Worm (Caenorhabditis elegans) whole organism, early embryonic: ENCODE measurements around the gene Y39A3A.2.

Source experiments
- B0310.2 ChIP-seq: sonication (generic microtip); optimal IDR thresholded peaks from 2 replicates; lab custom pipeline; 2016; ENCODE audit warnings: mild to moderate bottlenecking, missing genetic modification characterization, missing compliant biosample characterization
- F13C5.2 ChIP-seq: sonication (generic microtip); optimal IDR thresholded peaks from 2 replicates; lab custom pipeline; 2017; ENCODE audit warnings: mild to moderate bottlenecking, missing genetic modification characterization, inconsistent platforms, missing compliant biosample characterization
- aly-1 ChIP-seq: sonication (generic microtip); optimal IDR thresholded peaks from 2 replicates; lab custom pipeline; 2016; ENCODE audit warnings: missing genetic modification characterization, missing compliant biosample characterization
- ama-1 ChIP-seq: fragments of 150-350 bp; optimal IDR thresholded peaks from 2 replicates; lab custom pipeline; 2014
- ceh-13 ChIP-seq: fragments of 200-800 bp; sonication (Bioruptor generic); optimal IDR thresholded peaks from 2 replicates; lab custom pipeline; 2018; ENCODE audit warnings: mild to moderate bottlenecking, missing genetic modification characterization, missing compliant biosample characterization
- ceh-36 ChIP-seq: sonication (generic microtip); optimal IDR thresholded peaks from 2 replicates; lab custom pipeline; 2016; ENCODE audit warnings: missing genetic modification characterization, inconsistent platforms, missing compliant biosample characterization
- ets-7 ChIP-seq: sonication (generic microtip); optimal IDR thresholded peaks from 2 replicates; lab custom pipeline; 2016; ENCODE audit warnings: missing genotype, missing genetic modification characterization, missing compliant biosample characterization
- flt-1 ChIP-seq: fragments of 200-800 bp; sonication (Bioruptor generic); IDR thresholded peaks from 2 replicates; pipeline ENCODE4 v1.3.6; 2022; ENCODE audit warnings: missing genetic modification characterization, missing compliant biosample characterization
- hmbx-1 ChIP-seq: sonication (generic microtip); optimal IDR thresholded peaks from 2 replicates; lab custom pipeline; 2016; ENCODE audit warnings: mild to moderate bottlenecking, missing genetic modification characterization, missing compliant biosample characterization
- hmg-4 ChIP-seq: fragments of 200-800 bp; sonication (Bioruptor generic); optimal IDR thresholded peaks from 2 replicates; lab custom pipeline; 2018; ENCODE audit warnings: mild to moderate bottlenecking, missing genetic modification characterization, missing compliant biosample characterization
- hnd-1 ChIP-seq: sonication (generic microtip); optimal IDR thresholded peaks from 2 replicates; lab custom pipeline; 2016; ENCODE audit warnings: missing genetic modification characterization, missing compliant biosample characterization
- pes-1 ChIP-seq: fragments of 200-800 bp; sonication (Bioruptor generic); IDR thresholded peaks from 2 replicates; pipeline ENCODE4 v1.3.6; 2022; ENCODE audit warnings: missing genetic modification reagents, missing genetic modification characterization, missing compliant biosample characterization
- scrt-1 ChIP-seq: fragments of 200-800 bp; sonication (Bioruptor generic); IDR thresholded peaks from 2 replicates; pipeline ENCODE4 v1.3.6; 2022; ENCODE audit warnings: missing genetic modification characterization, missing compliant biosample characterization
- sea-1 ChIP-seq: fragments of 200-800 bp; sonication (Bioruptor generic); conservative IDR thresholded peaks from 2 replicates; pipeline ENCODE4 v1.3.6; 2022; ENCODE audit warnings: missing genetic modification characterization, missing compliant biosample characterization
- tbx-11 ChIP-seq: fragments of 200-800 bp; sonication (Bioruptor generic); IDR thresholded peaks from 2 replicates; pipeline ENCODE4 v1.3.6; 2022; ENCODE audit warnings: missing genetic modification characterization, missing compliant biosample characterization
- tbx-37 ChIP-seq: fragments of 200-800 bp; sonication (Bioruptor generic); conservative IDR thresholded peaks from 2 replicates; pipeline ENCODE4 v1.3.6; 2022; ENCODE audit warnings: missing genetic modification reagents, missing genetic modification characterization, missing compliant biosample characterization
- tra-4 ChIP-seq: sonication (generic microtip); optimal IDR thresholded peaks from 2 replicates; lab custom pipeline; 2017; ENCODE audit warnings: missing genetic modification characterization, missing compliant biosample characterization

Gene Y39A3A.2

DNA sequence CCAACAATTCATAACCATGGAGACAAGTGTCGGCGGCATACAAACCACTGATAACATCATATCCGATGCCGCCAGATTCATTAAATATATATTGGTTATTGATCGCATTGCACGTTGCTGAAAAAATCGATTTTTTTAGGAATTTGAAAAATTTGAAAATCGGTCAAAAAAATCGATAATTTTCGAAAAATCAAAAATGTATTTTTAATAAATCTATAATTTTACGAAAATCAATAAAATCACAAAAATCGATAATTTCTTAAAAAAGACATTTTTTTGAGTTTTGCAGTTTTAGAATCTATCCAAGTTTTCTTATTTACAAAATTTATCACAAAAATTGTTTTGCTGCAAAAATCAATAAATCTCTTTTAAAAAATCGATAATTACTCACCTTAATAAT lies 42.0 kb downstream of the Y39A3A.2 start:
- no peak for TF ChIP-seq tra-4 (tag; lab: Kevin White, UChicago)
- no peak for TF ChIP-seq B0310.2
- no peak for TF ChIP-seq F13C5.2 (tag; lab: Kevin White, UChicago)
- TF ChIP-seq ama-1 (lab: Kevin White, UChicago) = no peak
- no peak for TF ChIP-seq aly-1 (tag; lab: Kevin White, UChicago)
- TF ChIP-seq ceh-36 (tag; lab: Kevin White, UChicago) = no peak
- no peak for TF ChIP-seq sea-1 (GFP tag; lab: Robert Waterston, UW)
- TF ChIP-seq tbx-37 (GFP tag; lab: Robert Waterston, UW) = no peak
- TF ChIP-seq tbx-11 (GFP tag; lab: Robert Waterston, UW) = no peak
- no peak for TF ChIP-seq hmbx-1 (tag; lab: Kevin White, UChicago)

DNA sequence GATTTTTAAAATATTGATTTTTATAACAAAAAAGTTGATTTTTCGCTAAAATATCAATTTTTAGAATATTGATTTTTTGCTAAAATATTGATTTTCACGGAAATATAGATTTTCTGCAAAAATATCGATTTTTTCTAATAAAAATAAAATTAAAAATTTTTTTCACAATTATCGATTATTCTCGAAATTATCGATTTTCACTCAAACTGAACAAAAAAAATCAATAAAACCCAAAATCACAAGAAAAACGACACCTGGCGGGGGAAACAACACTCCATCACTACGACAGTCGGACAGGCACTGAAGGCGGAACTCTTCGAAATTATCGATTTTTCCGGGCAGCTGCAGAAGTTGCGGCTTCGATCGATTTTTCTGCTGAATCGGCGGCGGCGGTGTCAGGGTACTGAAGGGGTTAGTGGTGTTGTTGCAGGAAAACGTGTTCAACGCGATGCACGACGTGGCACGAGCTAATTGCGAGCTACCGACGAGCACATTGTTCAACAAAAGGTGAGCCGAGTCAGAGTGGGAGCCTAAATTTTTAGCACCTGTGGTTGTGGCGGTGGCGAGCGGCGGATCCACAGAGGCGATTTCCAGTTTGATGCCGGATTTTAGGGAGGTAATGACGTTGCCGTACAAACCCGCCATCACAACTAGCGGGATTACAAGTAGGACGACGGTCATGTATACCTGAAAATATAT lies 44.2 kb downstream of the Y39A3A.2 start:
- TF ChIP-seq hnd-1 (no peak), tbx-11 (GFP tag; lab: Robert Waterston, UW) (no peak)

DNA sequence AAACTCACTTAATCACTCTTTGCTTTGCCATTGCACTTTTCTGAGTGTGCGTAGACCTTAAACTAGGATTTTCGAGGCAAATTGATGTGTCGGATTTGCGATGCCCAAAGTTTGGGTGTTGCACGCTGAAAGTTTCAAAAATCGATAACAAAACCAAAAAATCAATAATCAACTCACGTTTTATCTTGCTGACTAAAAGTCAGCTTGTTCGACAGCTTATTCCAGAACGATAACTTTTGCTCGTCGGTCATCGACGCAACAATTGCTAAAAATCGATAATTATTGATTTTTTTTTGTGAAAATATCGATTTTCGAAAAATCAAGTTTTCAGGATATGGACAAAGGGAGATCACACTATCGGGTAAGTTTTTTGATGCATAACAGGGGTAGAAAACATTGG lies 44.9 kb downstream of the Y39A3A.2 start:
- TF ChIP-seq hmbx-1 (tag; lab: Kevin White, UChicago) (no peak), ets-7 (tag; lab: Kevin White, UChicago) (no peak), ceh-36 (tag; lab: Kevin White, UChicago) (no peak), B0310.2 (no peak), ama-1 (lab: Kevin White, UChicago) (no peak), F13C5.2 (tag; lab: Kevin White, UChicago) (no peak), scrt-1 (no peak), hnd-1 (no peak), aly-1 (tag; lab: Kevin White, UChicago) (no peak), tbx-11 (GFP tag; lab: Robert Waterston, UW) (no peak), sea-1 (GFP tag; lab: Robert Waterston, UW) (no peak), tra-4 (tag; lab: Kevin White, UChicago) (no peak), ceh-13 (GFP tag; lab: Kevin White, UChicago) (no peak), tbx-37 (GFP tag; lab: Robert Waterston, UW) (no peak), pes-1 (GFP tag; lab: Robert Waterston, UW) (no peak)

DNA sequence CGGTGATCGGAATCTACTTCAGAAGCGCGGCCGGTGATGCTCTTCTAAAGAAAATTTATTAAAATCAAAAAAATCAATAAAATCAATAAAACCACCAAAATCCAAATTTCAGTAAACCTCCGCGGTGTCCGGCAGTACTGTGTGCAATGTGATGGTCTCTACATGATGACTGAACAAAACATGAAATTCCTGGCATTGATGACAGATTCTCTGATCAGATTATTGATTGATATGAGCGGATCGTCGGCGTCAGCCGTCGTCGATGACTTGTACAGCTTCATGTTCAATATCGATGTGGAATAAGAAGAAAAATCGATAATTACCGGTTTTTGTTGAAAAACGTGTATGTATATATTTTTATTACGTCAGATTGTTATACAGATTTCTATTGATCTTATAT lies 48.6 kb downstream of the Y39A3A.2 start:
- TF ChIP-seq tbx-11 (GFP tag; lab: Robert Waterston, UW) = no peak
- TF ChIP-seq pes-1 (GFP tag; lab: Robert Waterston, UW) = no peak

DNA sequence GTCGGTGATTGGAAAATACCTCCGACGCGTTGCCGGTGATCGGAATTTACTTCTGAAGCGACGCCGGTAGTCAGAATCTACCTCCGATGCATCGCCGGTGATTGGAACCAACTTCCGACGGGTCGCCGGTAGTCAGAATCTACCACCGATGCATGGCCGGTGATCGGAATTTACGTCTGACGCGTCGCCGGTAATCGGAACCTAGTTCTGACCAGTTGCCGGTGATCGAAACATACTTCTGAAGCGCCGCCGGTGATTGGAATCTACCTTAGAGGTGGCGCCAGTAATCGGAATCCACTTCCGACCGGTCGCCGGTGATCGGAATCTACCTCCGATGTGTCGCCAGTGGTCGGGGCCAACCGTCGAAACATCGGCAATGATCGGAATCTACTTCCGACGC lies 49.1 kb downstream of the Y39A3A.2 start:
- TF ChIP-seq hnd-1 (no peak), ceh-36 (tag; lab: Kevin White, UChicago) (no peak), hmg-4 (GFP tag; lab: Kevin White, UChicago) (no peak), flt-1 (GFP tag; lab: Robert Waterston, UW) (no peak), tbx-37 (GFP tag; lab: Robert Waterston, UW) (no peak), B0310.2 (no peak), F13C5.2 (tag; lab: Kevin White, UChicago) (no peak), hmbx-1 (tag; lab: Kevin White, UChicago) (no peak), tra-4 (tag; lab: Kevin White, UChicago) (no peak), pes-1 (GFP tag; lab: Robert Waterston, UW) (no peak), ets-7 (tag; lab: Kevin White, UChicago) (no peak)

DNA sequence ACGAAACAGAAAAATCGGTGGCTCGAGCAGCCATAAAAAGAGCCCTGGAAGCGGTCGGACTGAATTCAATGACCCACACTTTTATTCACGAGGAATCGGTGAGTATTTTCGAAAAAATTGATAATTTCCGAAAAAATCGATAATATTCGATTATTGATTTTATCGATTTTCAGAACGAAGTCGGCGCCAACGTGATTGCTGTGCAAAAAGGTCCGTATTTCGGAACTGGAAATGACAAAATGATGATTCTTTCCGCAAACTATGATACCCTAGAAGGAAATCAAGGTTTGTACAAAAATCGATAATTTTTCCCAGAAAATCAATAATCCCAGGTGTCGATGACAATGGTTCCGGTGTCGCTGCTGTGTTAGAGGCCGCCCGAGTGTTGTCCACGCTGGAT lies 50.5 kb downstream of the Y39A3A.2 start:
- no peak for TF ChIP-seq tra-4 (tag; lab: Kevin White, UChicago)
- no peak for TF ChIP-seq B0310.2
- no peak for TF ChIP-seq ceh-36 (tag; lab: Kevin White, UChicago)
- no peak for TF ChIP-seq pes-1 (GFP tag; lab: Robert Waterston, UW)
- TF ChIP-seq ceh-13 (GFP tag; lab: Kevin White, UChicago) = no peak
- no peak for TF ChIP-seq hmg-4 (GFP tag; lab: Kevin White, UChicago)
- TF ChIP-seq scrt-1 = no peak
- TF ChIP-seq F13C5.2 (tag; lab: Kevin White, UChicago) = no peak
- no peak for TF ChIP-seq flt-1 (GFP tag; lab: Robert Waterston, UW)
- no peak for TF ChIP-seq tbx-11 (GFP tag; lab: Robert Waterston, UW)
- TF ChIP-seq hmbx-1 (tag; lab: Kevin White, UChicago) = no peak
- no peak for TF ChIP-seq tbx-37 (GFP tag; lab: Robert Waterston, UW)
- no peak for TF ChIP-seq aly-1 (tag; lab: Kevin White, UChicago)
- TF ChIP-seq hnd-1 = no peak
- TF ChIP-seq ama-1 (lab: Kevin White, UChicago) = no peak
- no peak for TF ChIP-seq ets-7 (tag; lab: Kevin White, UChicago)
- TF ChIP-seq sea-1 (GFP tag; lab: Robert Waterston, UW) = no peak
